Fruit fly (Drosophila melanogaster): ENCODE measurements around the gene Mipp1.

The Mipp1 gene

dm6 chr3L:16566093-16566492, 7.0 kb downstream of the Mipp1 start (continued):
- no peak for TF ChIP-seq CG7963 (GFP tag; IDR thresholded peaks at IDR 0.05; ENCODE audit: partially characterized antibody)
- peak; percentile 19 for TF ChIP-seq Blimp-1 (GFP tag; optimal IDR thresholded peaks at IDR 0.05)
- peak; percentile 39 for TF ChIP-seq CG2712 (tag; optimal IDR thresholded peaks at IDR 0.05)
- no peak for TF ChIP-seq CG1647 (GFP tag; optimal IDR thresholded peaks at IDR 0.05)
- peak; percentile 14 for TF ChIP-seq CG4820 (GFP tag; optimal IDR thresholded peaks at IDR 0.05)
- no peak for TF ChIP-seq CG7987 (GFP tag; optimal IDR thresholded peaks at IDR 0.05)
- TF ChIP-seq CG9727 (GFP tag; optimal IDR thresholded peaks at IDR 0.05): peak; percentile 11
- peak; percentile 30 for TF ChIP-seq phol (tag; optimal IDR thresholded peaks at IDR 0.05)
- TF ChIP-seq zen (tag; optimal IDR thresholded peaks at IDR 0.05): peak; percentile 51
- TF ChIP-seq Med (GFP tag): peak; percentile 70
- 0 out of 2 replicates have a peak, but pooled peaks have one; percentile 11 for TF ChIP-seq H2.0 (GFP tag; IDR thresholded peaks at IDR 0.05)
- peak; percentile 7 for TF ChIP-seq CG14710 (tag; optimal IDR thresholded peaks at IDR 0.05)
- no peak for TF ChIP-seq Antp (GFP tag; optimal IDR thresholded peaks at IDR 0.05)
- TF ChIP-seq CG14050 (GFP tag; IDR thresholded peaks at IDR 0.05): no peak
- peak; percentile 7 for TF ChIP-seq dmrt99B (tag; optimal IDR thresholded peaks at IDR 0.05)
- TF ChIP-seq CG7839 (tag; optimal IDR thresholded peaks at IDR 0.05): peak; percentile 22
- TF ChIP-seq grau (tag; optimal IDR thresholded peaks at IDR 0.05): no peak
- TF ChIP-seq eyg (GFP tag; optimal IDR thresholded peaks at IDR 0.05): no peak
- no peak for TF ChIP-seq chn (GFP tag; optimal IDR thresholded peaks at IDR 0.05)
- TF ChIP-seq TFAM (GFP tag; optimal IDR thresholded peaks at IDR 0.05): no peak
- 0 out of 2 replicates have a peak, but pooled peaks have one; percentile 15 for TF ChIP-seq Ada2b (GFP tag; IDR thresholded peaks at IDR 0.05)
- no peak for TF ChIP-seq CG5180 (GFP tag; optimal IDR thresholded peaks at IDR 0.05)
- peak; percentile 49 for TF ChIP-seq row (GFP tag; IDR thresholded peaks at IDR 0.05)
- no peak for TF ChIP-seq hkb (optimal IDR thresholded peaks at IDR 0.05)
- TF ChIP-seq hkb (GFP tag; IDR thresholded peaks at IDR 0.05): peak; percentile 49; the same call in 1 of the 2 replicates
- TF ChIP-seq bsh (GFP tag; optimal IDR thresholded peaks at IDR 0.05): peak in 1 of 2 experiments; percentile 35
- no peak for TF ChIP-seq Opbp (GFP tag; IDR thresholded peaks at IDR 0.05; ENCODE audit: partially characterized antibody)
- TF ChIP-seq crol (GFP tag; IDR thresholded peaks at IDR 0.05): no peak
- TF ChIP-seq CG10431 (GFP tag; optimal IDR thresholded peaks at IDR 0.05): no peak
- TF ChIP-seq Elba2 (GFP tag; optimal IDR thresholded peaks at IDR 0.05): no peak
- peak; percentile 30 for TF ChIP-seq gem (tag; optimal IDR thresholded peaks at IDR 0.05)
- TF ChIP-seq CG9797 (GFP tag; optimal IDR thresholded peaks at IDR 0.05): no peak
- TF ChIP-seq Sox102F (GFP tag; optimal IDR thresholded peaks at IDR 0.05): peak; percentile 42
- TF ChIP-seq CoRest (tag; optimal IDR thresholded peaks at IDR 0.05): peak; percentile 17
- peak; percentile 32; the same call in 1 of the 2 replicates for TF ChIP-seq lmd (GFP tag; IDR thresholded peaks at IDR 0.05)
- no peak for TF ChIP-seq sob (GFP tag; IDR thresholded peaks at IDR 0.05)
- TF ChIP-seq ci (GFP tag; IDR thresholded peaks at IDR 0.05): peak; percentile 31; the same call in 1 of the 3 replicates
- no peak for TF ChIP-seq Mad (GFP tag; optimal IDR thresholded peaks at IDR 0.05)
- TF ChIP-seq fd96Cb (tag; optimal IDR thresholded peaks at IDR 0.05): no peak
- peak; percentile 13 for TF ChIP-seq unpg (GFP tag; optimal IDR thresholded peaks at IDR 0.05)
- no peak for TF ChIP-seq h (optimal IDR thresholded peaks at IDR 0.05)
- peak; percentile 68 for TF ChIP-seq sens (GFP tag)
- peak; percentile 34 for TF ChIP-seq dmrt11E (tag; optimal IDR thresholded peaks at IDR 0.05)
- TF ChIP-seq prd (optimal IDR thresholded peaks at IDR 0.05): no peak
- peak; percentile 50; the same call in 2 of the 3 replicates for TF ChIP-seq prd (GFP tag; IDR thresholded peaks at IDR 0.05)
- TF ChIP-seq CG31441 (GFP tag; IDR thresholded peaks at IDR 0.05): 0 out of 2 replicates have a peak, but pooled peaks have one; percentile 32
- no peak for TF ChIP-seq CG8290 (GFP tag; optimal IDR thresholded peaks at IDR 0.05)
- TF ChIP-seq CG8290 (tag; optimal IDR thresholded peaks at IDR 0.05): no peak
- TF ChIP-seq Eip74EF (GFP tag; optimal IDR thresholded peaks at IDR 0.05): no peak
- TF ChIP-seq Bteb2 (GFP tag; optimal IDR thresholded peaks at IDR 0.05): no peak
- TF ChIP-seq da (GFP tag; optimal IDR thresholded peaks at IDR 0.05): no peak
